Fruit fly (Drosophila melanogaster): ENCODE data around the gene CG33654.

DNA sequence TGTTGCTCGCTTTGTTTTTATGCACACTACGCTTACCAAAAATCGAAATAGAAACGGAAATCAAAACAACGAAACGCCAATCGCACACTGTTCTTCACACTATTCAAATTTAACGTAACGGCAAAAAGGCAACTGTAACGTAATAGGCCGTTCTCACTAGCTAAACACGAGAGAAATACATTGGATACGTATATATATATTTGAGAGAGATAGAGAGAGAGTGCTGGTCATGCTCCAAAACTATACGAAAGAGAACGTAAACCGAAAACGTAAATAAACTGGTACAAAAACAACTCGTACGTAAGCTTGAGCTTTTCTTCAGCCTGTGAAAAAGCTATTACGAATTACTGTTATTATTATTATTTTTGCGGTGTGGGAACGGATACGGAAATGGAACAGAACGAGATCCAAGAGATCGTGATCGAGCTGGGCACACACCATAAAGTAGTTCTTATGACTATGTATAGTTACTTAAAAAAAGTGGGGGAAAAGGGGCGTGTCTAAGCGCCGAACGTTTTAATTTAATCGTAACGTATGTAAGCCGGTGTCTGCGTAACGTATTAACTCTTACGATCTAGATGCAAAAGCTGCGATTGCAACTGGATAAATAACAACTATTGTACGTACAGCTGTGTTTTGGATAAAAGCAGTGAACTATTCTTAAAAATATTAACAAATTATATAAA is 39.4 kb downstream of the CG33654 start:
- TF ChIP-seq Sin3A (optimal IDR thresholded peaks at IDR 0.05) (no peak), Myc (optimal IDR thresholded peaks at IDR 0.05) (no peak)
